Worm (Caenorhabditis elegans) whole organism, L1 larva: ENCODE data around the gene pph-5.

Experiments
- aha-1 ChIP-seq: fragments of 150-350 bp; optimal IDR thresholded peaks from 2 replicates; lab custom pipeline; 2014; ENCODE audit warnings: missing biosample characterization, missing genetic modification characterization
- dpl-1 ChIP-seq, 3 experiments: fragments of 150-350 bp in 2 of 3; sonication (generic microtip) in 1 of 3; optimal IDR thresholded peaks; 2 replicates each; lab custom pipeline; 2014 to 2017; ENCODE audit warnings: missing biosample characterization in 3 of 3, missing genetic modification characterization in 3 of 3, missing genetic modification reagents in 3 of 3
- lsy-2 ChIP-seq, 2 experiments: fragments of 150-350 bp; optimal IDR thresholded peaks; 2 replicates each; lab custom pipeline; 2014; ENCODE audit warnings: missing biosample characterization in 2 of 2, missing genetic modification characterization in 2 of 2
- nhr-11 ChIP-seq: fragments of 150-350 bp; optimal IDR thresholded peaks from 2 replicates; lab custom pipeline; 2014; ENCODE audit warnings: missing biosample characterization, missing genetic modification characterization
- nhr-20 ChIP-seq: sonication (generic microtip); optimal IDR thresholded peaks from 2 replicates; lab custom pipeline; 2016; ENCODE audit warnings: mild to moderate bottlenecking, missing genetic modification characterization, missing compliant biosample characterization
- unc-130 ChIP-seq: fragments of 150-350 bp; optimal IDR thresholded peaks from 2 replicates; lab custom pipeline; 2017; ENCODE audit warnings: missing biosample characterization, missing genetic modification characterization, inconsistent platforms

DNA sequence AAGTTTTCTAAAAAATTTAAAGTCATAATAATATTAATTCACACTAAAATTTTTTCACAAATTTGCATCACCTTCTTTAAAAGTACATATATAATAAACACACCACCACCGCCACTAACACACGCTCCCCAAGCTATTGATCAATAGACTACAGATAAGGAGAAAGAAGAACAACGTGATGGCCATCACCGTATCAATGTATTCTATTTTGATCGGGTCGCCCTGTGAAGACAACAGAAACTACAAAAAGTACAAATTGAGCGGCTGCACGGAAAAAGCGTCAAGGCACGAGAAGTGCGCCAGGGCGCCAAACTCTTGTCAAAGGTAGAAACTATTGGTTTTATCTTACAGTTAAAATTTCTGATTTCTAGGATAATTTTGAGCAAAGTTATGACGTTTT lies 22.0 kb downstream of the pph-5 start:
- TF ChIP-seq lsy-2 (tag; optimal IDR thresholded peaks at IDR 0.05; lab: Kevin White, UChicago) (no peak), aha-1 (no peak), nhr-20 (peak; percentile 68), nhr-11 (no peak), dpl-1 (GFP tag; optimal IDR thresholded peaks at IDR 0.05; lab: Kevin White, UChicago) (no peak), unc-130 (tag; lab: Kevin White, UChicago) (no peak)
